Fruit fly (Drosophila melanogaster): ENCODE measurements around the gene RpS20.

- TF ChIP-seq CG17806 (tag; optimal IDR thresholded peaks at IDR 0.05), result no peak
- TF ChIP-seq CG14655 (GFP tag; optimal IDR thresholded peaks at IDR 0.05), result no peak
- no peak for TF ChIP-seq rn (GFP tag; IDR thresholded peaks at IDR 0.05)
- no peak for TF ChIP-seq CG9948 (tag; optimal IDR thresholded peaks at IDR 0.05)
- no peak for TF ChIP-seq CG34367 (tag; optimal IDR thresholded peaks at IDR 0.05)
- TF ChIP-seq gl (tag; optimal IDR thresholded peaks at IDR 0.05), result no peak
- TF ChIP-seq CG8159 (tag; optimal IDR thresholded peaks at IDR 0.05), result no peak
- no peak for TF ChIP-seq CG8301 (tag; optimal IDR thresholded peaks at IDR 0.05)
- no peak for TF ChIP-seq Pif1B (GFP tag; optimal IDR thresholded peaks at IDR 0.05)
Observed at dm6 chr3R:20837242-20837664, 15.3 kb downstream of the RpS20 start.

Data from whole organism, pupa.